Worm (Caenorhabditis elegans): ENCODE data around the gene sul-2.

DNA sequence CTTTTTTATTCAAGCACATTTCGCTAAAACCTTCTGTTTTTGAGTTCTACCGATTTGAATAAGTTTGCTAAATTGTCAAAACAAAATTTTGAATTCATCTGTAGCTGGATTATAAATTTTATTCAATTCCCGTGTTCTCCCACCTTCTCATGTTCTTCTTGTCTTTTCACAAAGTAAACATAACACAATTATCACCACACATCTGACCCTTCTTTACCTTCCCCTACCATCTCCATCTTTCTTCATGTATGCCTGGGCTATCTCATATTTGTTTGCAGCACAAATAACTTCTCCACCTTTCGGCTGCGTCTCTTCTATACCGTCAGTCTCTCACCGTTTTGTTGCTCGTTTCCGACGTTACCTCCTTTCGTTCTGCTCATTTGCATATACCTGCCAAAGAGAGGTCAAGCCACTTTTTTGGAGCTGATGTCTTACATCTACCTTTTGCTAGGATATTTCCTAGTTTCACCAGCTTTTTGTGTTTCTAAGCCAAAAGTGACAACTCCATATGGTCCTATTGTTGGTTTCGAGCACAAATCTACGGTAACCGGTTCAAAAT, 45.6 kb downstream of the sul-2 start, which contains the start of gene cest-17:
- TF ChIP-seq unc-3 (GFP tag; conservative IDR thresholded peaks at IDR 0.05) (no peak), unc-3 (tag; optimal IDR thresholded peaks at IDR 0.05) (no peak), lin-11 (tag; optimal IDR thresholded peaks at IDR 0.05) (no peak), ama-1 (optimal IDR thresholded peaks at IDR 0.05) (no peak), K09A11.1 (tag; optimal IDR thresholded peaks at IDR 0.05; ENCODE audit: insufficient read depth) (no peak), rnt-1 (tag; optimal IDR thresholded peaks at IDR 0.05) (no peak), ceh-45 (GFP tag; IDR thresholded peaks at IDR 0.05) (no peak), ceh-48 (tag; optimal IDR thresholded peaks at IDR 0.05) (no peak), hlh-15 (tag; optimal IDR thresholded peaks at IDR 0.05) (no peak), ahr-1 (tag; optimal IDR thresholded peaks at IDR 0.05) (no peak), syd-9 (tag; optimal IDR thresholded peaks at IDR 0.05) (no peak), fkh-10 (GFP tag; optimal IDR thresholded peaks at IDR 0.05) (no peak), pha-4 (tag; optimal IDR thresholded peaks at IDR 0.05) (no peak), ceh-9 (tag; optimal IDR thresholded peaks at IDR 0.05) (no peak), pat-9 (tag; optimal IDR thresholded peaks at IDR 0.05) (no peak)
